Fruit fly (Drosophila melanogaster) whole organism, adult: ENCODE data around the gene DAAM.

Experiments used
- CG11617 ChIP-seq: fragments of 200-800 bp; sonication (Bioruptor generic); optimal IDR thresholded peaks from 2 replicates; lab custom pipeline; 2017; ENCODE audit warnings: mild to moderate bottlenecking, missing biosample characterization, missing genetic modification reagents, missing genetic modification characterization
- CG12768 ChIP-seq: fragments of 200-800 bp; sonication (Bioruptor generic); optimal IDR thresholded peaks from 2 replicates; lab custom pipeline; 2017; ENCODE audit warnings: missing biosample characterization, missing genetic modification characterization, mild to moderate bottlenecking, moderate library complexity, missing genetic modification reagents
- CG14711 ChIP-seq: fragments of 200-800 bp; sonication (Bioruptor generic); optimal IDR thresholded peaks from 2 replicates; lab custom pipeline; 2018; ENCODE audit warnings: missing biosample characterization, mild to moderate bottlenecking, missing genetic modification characterization, moderate library complexity
- CG1620 ChIP-seq: fragments of 200-800 bp; sonication (Bioruptor generic); optimal IDR thresholded peaks from 2 replicates; lab custom pipeline; 2016; ENCODE audit warnings: missing biosample characterization, missing genetic modification characterization
- CG33017 ChIP-seq: fragments of 200-800 bp; sonication (Bioruptor generic); optimal IDR thresholded peaks from 2 replicates; lab custom pipeline; 2018; ENCODE audit warnings: missing biosample characterization, mild to moderate bottlenecking, missing genetic modification characterization, moderate library complexity
- CG5204 ChIP-seq: fragments of 200-800 bp; sonication (Bioruptor generic); optimal IDR thresholded peaks from 2 replicates; lab custom pipeline; 2016; ENCODE audit warnings: missing biosample characterization, missing genetic modification characterization
- CG7045 ChIP-seq: fragments of 200-800 bp; sonication (Bioruptor generic); optimal IDR thresholded peaks from 2 replicates; lab custom pipeline; 2017; ENCODE audit warnings: missing biosample characterization, mild to moderate bottlenecking, missing genetic modification characterization
- CG7101 ChIP-seq: fragments of 200-800 bp; sonication (Bioruptor generic); optimal IDR thresholded peaks from 2 replicates; lab custom pipeline; 2018; ENCODE audit warnings: missing biosample characterization, mild to moderate bottlenecking, missing genetic modification characterization, moderate library complexity
- Clk ChIP-seq: fragments of 200-800 bp; sonication (Bioruptor generic); optimal IDR thresholded peaks from 2 replicates; lab custom pipeline; 2017; ENCODE audit warnings: missing biosample characterization, missing genetic modification characterization
- Crg-1 ChIP-seq: fragments of 200-800 bp; sonication (Bioruptor generic); optimal IDR thresholded peaks from 2 replicates; lab custom pipeline; 2016; ENCODE audit warnings: missing biosample characterization, missing genetic modification characterization
- Hr96 ChIP-seq: fragments of 200-800 bp; sonication (Bioruptor generic); optimal IDR thresholded peaks from 2 replicates; lab custom pipeline; 2016; ENCODE audit warnings: missing biosample characterization, missing genetic modification characterization
- Mnt ChIP-seq: fragments of 200-800 bp; sonication (Bioruptor generic); optimal IDR thresholded peaks from 2 replicates; lab custom pipeline; 2016; ENCODE audit warnings: missing biosample characterization, mild to moderate bottlenecking, missing genetic modification characterization
- bab1 ChIP-seq: fragments of 200-800 bp; sonication (Bioruptor generic); optimal IDR thresholded peaks from 3 replicates; lab custom pipeline; 2019; ENCODE audit warnings: missing biosample characterization, mild to moderate bottlenecking, missing genetic modification characterization, moderate library complexity
- cic ChIP-seq: fragments of 200-800 bp; sonication (Bioruptor generic); optimal IDR thresholded peaks from 2 replicates; lab custom pipeline; 2017; ENCODE audit warnings: missing biosample characterization, mild to moderate bottlenecking, missing genetic modification characterization, moderate library complexity
- cnc ChIP-seq, 2 experiments: fragments of >200 bp; optimal IDR thresholded peaks; 2 replicates each; lab custom pipeline; 2017
- kay ChIP-seq: fragments of 200-800 bp; sonication (Bioruptor generic); peaks from one replicate; lab custom pipeline; 2016; ENCODE audit warnings: missing biosample characterization, missing genetic modification characterization, borderline replicate concordance
- ovo ChIP-seq: fragments of 200-800 bp; sonication (Bioruptor generic); optimal IDR thresholded peaks from 2 replicates; lab custom pipeline; 2016; ENCODE audit warnings: missing biosample characterization, missing genetic modification characterization
- pad ChIP-seq: fragments of 200-800 bp; sonication (Bioruptor generic); optimal IDR thresholded peaks from 3 replicates; lab custom pipeline; 2017; ENCODE audit warnings: missing biosample characterization, missing genetic modification characterization, mild to moderate bottlenecking, moderate library complexity, missing genetic modification reagents
- tj ChIP-seq: fragments of 200-800 bp; sonication (Bioruptor generic); optimal IDR thresholded peaks from 3 replicates; lab custom pipeline; 2017; ENCODE audit warnings: missing biosample characterization, mild to moderate bottlenecking, missing genetic modification characterization, moderate library complexity
- toe ChIP-seq: fragments of 200-800 bp; sonication (Bioruptor generic); optimal IDR thresholded peaks from 2 replicates; lab custom pipeline; 2016; ENCODE audit warnings: missing biosample characterization, missing genetic modification characterization

Gene DAAM

dm6 chrX:1284238-1284637 lies 37.9 kb downstream of the DAAM start:
- TF ChIP-seq CG33017 (tag; lab: Kevin White, UChicago) (no peak), CG11617 (no peak), tj (GFP tag; lab: Kevin White, UChicago) (no peak), cnc (optimal IDR thresholded peaks at IDR 0.05; lab: Kevin White, UChicago) (no peak), pad (no peak), ovo (no peak), cic (GFP tag; lab: Kevin White, UChicago) (no peak)

dm6 chrX:1282953-1283568 lies 39.1 kb downstream of the DAAM start:
- TF ChIP-seq cic (GFP tag; lab: Kevin White, UChicago) (no peak), ovo (no peak), CG33017 (tag; lab: Kevin White, UChicago) (no peak), CG11617 (no peak), CG12768 (GFP tag; lab: Kevin White, UChicago) (no peak), Clk (GFP tag; lab: Kevin White, UChicago) (no peak), cnc (optimal IDR thresholded peaks at IDR 0.05; lab: Kevin White, UChicago) (no peak), pad (no peak), tj (GFP tag; lab: Kevin White, UChicago) (no peak), CG1620 (GFP tag; lab: Kevin White, UChicago) (no peak), CG7045 (GFP tag; lab: Kevin White, UChicago) (no peak), kay (no peak), Mnt (no peak), CG7101 (tag; lab: Kevin White, UChicago) (no peak)

dm6 chrX:1282433-1282832 lies 39.7 kb downstream of the DAAM start:
- TF ChIP-seq Hr96 (GFP tag; lab: Kevin White, UChicago): no peak
- TF ChIP-seq CG1620 (GFP tag; lab: Kevin White, UChicago): no peak
- no peak for TF ChIP-seq toe (GFP tag; lab: Kevin White, UChicago)
- no peak for TF ChIP-seq tj (GFP tag; lab: Kevin White, UChicago)
- no peak for TF ChIP-seq CG7101 (tag; lab: Kevin White, UChicago)
- TF ChIP-seq CG5204 (GFP tag; lab: Kevin White, UChicago): no peak
- no peak for TF ChIP-seq ovo
- no peak for TF ChIP-seq pad
- no peak for TF ChIP-seq cnc (optimal IDR thresholded peaks at IDR 0.05; lab: Kevin White, UChicago)
- no peak for TF ChIP-seq CG7045 (GFP tag; lab: Kevin White, UChicago)
- TF ChIP-seq CG11617: no peak
- TF ChIP-seq cic (GFP tag; lab: Kevin White, UChicago): no peak
- TF ChIP-seq CG14711: no peak
- no peak for TF ChIP-seq Mnt
- TF ChIP-seq Clk (GFP tag; lab: Kevin White, UChicago): no peak
- TF ChIP-seq CG12768 (GFP tag; lab: Kevin White, UChicago): no peak
- no peak for TF ChIP-seq Crg-1 (GFP tag; lab: Kevin White, UChicago)
- no peak for TF ChIP-seq kay
- no peak for TF ChIP-seq bab1
- TF ChIP-seq CG33017 (tag; lab: Kevin White, UChicago): no peak

dm6 chrX:1278825-1279643 lies 43.1 kb downstream of the DAAM start:
- no peak for TF ChIP-seq Clk (GFP tag; lab: Kevin White, UChicago)
- no peak for TF ChIP-seq tj (GFP tag; lab: Kevin White, UChicago)
- no peak for TF ChIP-seq cic (GFP tag; lab: Kevin White, UChicago)

dm6 chrX:1277528-1277883 lies 44.7 kb downstream of the DAAM start:
- TF ChIP-seq kay (peak; percentile 44), Crg-1 (GFP tag; lab: Kevin White, UChicago) (no peak), CG14711 (no peak), bab1 (no peak), CG1620 (GFP tag; lab: Kevin White, UChicago) (no peak), Clk (GFP tag; lab: Kevin White, UChicago) (no peak), CG11617 (no peak), Mnt (no peak), CG7101 (tag; lab: Kevin White, UChicago) (no peak)

- TF ChIP-seq CG14711 (peak; percentile 81), CG11617 (peak; percentile 83), Hr96 (GFP tag; lab: Kevin White, UChicago) (peak; percentile 89), Clk (GFP tag; lab: Kevin White, UChicago) (peak; percentile 71), tj (GFP tag; lab: Kevin White, UChicago) (peak; percentile 68), CG12768 (GFP tag; lab: Kevin White, UChicago) (peak; percentile 81), pad (peak; percentile 66), bab1 (no peak), toe (GFP tag; lab: Kevin White, UChicago) (peak; percentile 33), cnc (optimal IDR thresholded peaks at IDR 0.05; lab: Kevin White, UChicago) (no peak), kay (peak; percentile 25), CG1620 (GFP tag; lab: Kevin White, UChicago) (peak; percentile 50), Mnt (peak; percentile 65), ovo (peak; percentile 49), CG7101 (tag; lab: Kevin White, UChicago) (peak; percentile 87), Crg-1 (GFP tag; lab: Kevin White, UChicago) (peak; percentile 34), CG7045 (GFP tag; lab: Kevin White, UChicago) (peak; percentile 84), CG33017 (tag; lab: Kevin White, UChicago) (peak; percentile 75), cic (GFP tag; lab: Kevin White, UChicago) (peak; percentile 46), CG5204 (GFP tag; lab: Kevin White, UChicago) (peak; percentile 64)
Measured at dm6 chrX:1276757-1277527, 45.2 kb downstream of the DAAM start.
